Worm (Caenorhabditis elegans) whole organism, L4 larva: ENCODE results near the gene H40L08.3.

Experiments used
- ZK337.2 ChIP-seq: fragments of 200-800 bp; sonication (Bioruptor generic); IDR thresholded peaks from 2 replicates; pipeline ENCODE4 v1.3.6; 2022; ENCODE audit warnings: missing genetic modification reagents, missing genetic modification characterization, missing compliant biosample characterization
- daf-12 ChIP-seq: fragments of 150-350 bp; optimal IDR thresholded peaks from 2 replicates; lab custom pipeline; 2014; ENCODE audit warnings: missing biosample characterization, missing genetic modification reagents, missing genetic modification characterization
- hmg-1.1 ChIP-seq: fragments of 200-800 bp; sonication (Bioruptor generic); IDR thresholded peaks from 2 replicates; pipeline ENCODE4 v1.3.6; 2022; ENCODE audit warnings: missing genetic modification reagents, missing genetic modification characterization, missing compliant biosample characterization
- madf-5 ChIP-seq, 2 experiments: fragments of 200-800 bp; sonication (Bioruptor generic); IDR thresholded peaks; 2 replicates each; pipeline ENCODE4 v1.3.6; 2022; ENCODE audit warnings: missing compliant biosample characterization in 2 of 2, missing genetic modification characterization in 2 of 2
- mep-1 ChIP-seq: fragments of 150-350 bp; sonication (generic microtip); optimal IDR thresholded peaks from 3 replicates; lab custom pipeline; 2014; ENCODE audit warnings: missing biosample characterization, missing genetic modification characterization
- nhr-10 ChIP-seq: fragments of 150-350 bp; optimal IDR thresholded peaks from 2 replicates; lab custom pipeline; 2014; ENCODE audit warnings: missing biosample characterization, missing genetic modification characterization
- nhr-76 ChIP-seq: fragments of 150-350 bp; optimal IDR thresholded peaks from 2 replicates; lab custom pipeline; 2014; ENCODE audit warnings: missing biosample characterization, missing genetic modification characterization
- php-3 ChIP-seq: fragments of 200-800 bp; sonication (Bioruptor generic); IDR thresholded peaks from 2 replicates; pipeline ENCODE4 v1.3.6; 2022; ENCODE audit warnings: missing genetic modification reagents, missing genetic modification characterization, missing compliant biosample characterization
- unc-39 ChIP-seq: sonication (generic microtip); optimal IDR thresholded peaks from 2 replicates; lab custom pipeline; 2017; ENCODE audit warnings: missing biosample characterization, missing genetic modification characterization
- zip-2 ChIP-seq: fragments of 150-350 bp; optimal IDR thresholded peaks from 2 replicates; lab custom pipeline; 2014; ENCODE audit warnings: missing biosample characterization, missing genetic modification characterization
- ztf-11 ChIP-seq: fragments of 150-350 bp; optimal IDR thresholded peaks from 2 replicates; lab custom pipeline; 2014; ENCODE audit warnings: missing biosample characterization, missing genetic modification characterization

DNA sequence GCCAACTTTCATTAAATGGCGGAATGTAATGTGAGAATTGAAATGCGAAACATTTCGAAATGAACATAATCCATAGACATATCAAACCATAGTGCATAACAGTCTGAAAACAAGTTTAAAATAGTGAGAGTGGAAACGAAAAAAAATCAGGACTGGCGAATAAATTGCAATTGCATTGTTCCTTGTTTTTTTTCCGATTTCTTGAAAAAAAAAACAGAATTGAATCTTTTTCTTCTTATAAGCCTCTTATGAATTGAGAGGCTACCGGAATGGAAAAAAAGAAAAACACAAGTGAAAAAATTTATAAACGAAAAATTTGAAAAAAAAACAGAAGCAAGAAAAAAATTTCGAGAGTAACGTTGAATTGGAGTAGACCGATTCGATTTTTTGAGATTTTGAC, 40.6 kb upstream of the H40L08.3 start, which contains the start of gene R07D5.2:
- TF ChIP-seq unc-39 (tag; lab: Kevin White, UChicago) (no peak), ZK337.2 (no peak), mep-1 (no peak), zip-2 (tag; lab: Kevin White, UChicago) (no peak), daf-12 (tag; lab: Kevin White, UChicago) (no peak), madf-5 (GFP tag; IDR thresholded peaks at IDR 0.05; lab: Robert Waterston, UW) (no peak), hmg-1.1 (GFP tag; lab: Robert Waterston, UW) (no peak), nhr-10 (tag; lab: Kevin White, UChicago) (no peak), nhr-76 (tag; lab: Kevin White, UChicago) (no peak), php-3 (no peak), ztf-11 (no peak)
